Worm (Caenorhabditis elegans) whole organism, L2 larva: Measurements from ENCODE around the gene F23H11.5.

Experiments used
- C34F6.9 ChIP-seq: fragments of 150-350 bp; optimal IDR thresholded peaks from 2 replicates; lab custom pipeline; 2014; ENCODE audit warnings: missing biosample characterization, missing genetic modification characterization
- dmd-4 ChIP-seq: sonication (generic microtip); optimal IDR thresholded peaks from 2 replicates; lab custom pipeline; 2017; ENCODE audit warnings: missing biosample characterization, missing genetic modification characterization
- fos-1 ChIP-seq: fragments of 150-350 bp; optimal IDR thresholded peaks from 2 replicates; lab custom pipeline; 2014; ENCODE audit warnings: missing biosample characterization, missing genetic modification characterization
- nhr-23 ChIP-seq: fragments of 150-350 bp; optimal IDR thresholded peaks from 2 replicates; lab custom pipeline; 2014; ENCODE audit warnings: missing biosample characterization, missing genetic modification reagents, missing genetic modification characterization
- nhr-237 ChIP-seq: fragments of 150-350 bp; optimal IDR thresholded peaks from 2 replicates; lab custom pipeline; 2014; ENCODE audit warnings: missing biosample characterization, missing genetic modification characterization
- unc-55 ChIP-seq: fragments of 150-350 bp; sonication (generic microtip); optimal IDR thresholded peaks from 3 replicates; lab custom pipeline; 2014; ENCODE audit warnings: missing biosample characterization, missing genetic modification reagents, missing genetic modification characterization
- unc-62 ChIP-seq: fragments of 150-350 bp; optimal IDR thresholded peaks from 2 replicates; lab custom pipeline; 2014; ENCODE audit warnings: missing biosample characterization, missing genetic modification reagents, missing genetic modification characterization
- ztf-4 ChIP-seq: fragments of 150-350 bp; optimal IDR thresholded peaks from 2 replicates; lab custom pipeline; 2014; ENCODE audit warnings: missing biosample characterization, missing genetic modification characterization

F23H11.5 gene

DNA sequence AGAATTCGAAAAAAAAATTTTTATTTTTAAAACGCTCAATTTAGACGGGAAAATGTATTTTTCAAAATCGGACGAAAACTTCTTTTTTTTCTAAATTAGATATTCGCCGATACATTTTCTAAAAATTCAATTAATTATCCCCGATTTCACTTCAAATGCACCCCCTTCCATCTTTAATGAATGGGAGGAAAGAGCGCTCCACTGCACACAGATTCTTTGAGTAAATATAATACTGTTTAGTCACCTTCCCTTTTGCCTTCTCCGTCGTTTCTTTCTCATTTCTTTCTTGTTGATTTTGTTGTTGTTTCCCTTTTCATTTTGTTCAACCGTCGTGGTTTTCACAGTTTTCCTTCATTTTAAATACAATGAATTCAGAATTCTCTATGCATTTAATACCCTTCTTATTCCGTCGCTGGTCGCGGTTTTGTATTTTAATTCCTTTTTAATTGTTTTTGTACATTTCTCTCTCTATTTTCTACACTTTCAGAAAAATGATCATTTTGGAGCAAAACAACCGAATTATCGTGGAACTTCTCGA, 48.5 kb downstream of the F23H11.5 start, which contains the start of gene arx-4:
Gene arx-4 (plus strand): TSS at position 488 of the 538 bp plus-strand sequence.
- TF ChIP-seq dmd-4 (tag; lab: Kevin White, UChicago) (no peak), unc-62 (no peak), fos-1 (tag; lab: Kevin White, UChicago) (peak; percentile 55), ztf-4 (tag; lab: Kevin White, UChicago) (no peak), C34F6.9 (tag; lab: Kevin White, UChicago) (peak; percentile 29), nhr-23 (no peak), nhr-237 (no peak), unc-55 (GFP tag; lab: Kevin White, UChicago) (peak; percentile 39)
